Fruit fly (Drosophila melanogaster): ENCODE data around the gene CG17261.

The CG17261 gene

dm6 chr2L:3001953-3002352 lies 40.4 kb upstream of the CG17261 start:
- no peak for TF ChIP-seq brk (GFP tag; optimal IDR thresholded peaks at IDR 0.05)

dm6 chr2L:3003399-3003798 lies 39.0 kb upstream of the CG17261 start:
- no peak for TF ChIP-seq Abd-B (GFP tag; optimal IDR thresholded peaks at IDR 0.05)
- no peak for TF ChIP-seq h (GFP tag; optimal IDR thresholded peaks at IDR 0.05)
- no peak for TF ChIP-seq Jra (GFP tag; optimal IDR thresholded peaks at IDR 0.05)
- no peak for TF ChIP-seq brk (GFP tag; optimal IDR thresholded peaks at IDR 0.05)
- TF ChIP-seq Mio (GFP tag; optimal IDR thresholded peaks at IDR 0.05), result no peak
- TF ChIP-seq Dfd (GFP tag; optimal IDR thresholded peaks at IDR 0.05), result no peak
- no peak for TF ChIP-seq Rel (GFP tag; optimal IDR thresholded peaks at IDR 0.05)
- TF ChIP-seq Rel (tag; optimal IDR thresholded peaks at IDR 0.05), result no peak
- TF ChIP-seq Hnf4 (GFP tag; optimal IDR thresholded peaks at IDR 0.05), result no peak
- no peak for TF ChIP-seq Myc (optimal IDR thresholded peaks at IDR 0.05)
- no peak for TF ChIP-seq Sp1 (GFP tag; optimal IDR thresholded peaks at IDR 0.05)
- TF ChIP-seq OdsH (GFP tag; optimal IDR thresholded peaks at IDR 0.05), result no peak
- no peak for TF ChIP-seq sv (GFP tag; optimal IDR thresholded peaks at IDR 0.05)
- no peak for TF ChIP-seq dsf (GFP tag; optimal IDR thresholded peaks at IDR 0.05; ENCODE audit: borderline replicate concordance)
- TF ChIP-seq GATAd (GFP tag; optimal IDR thresholded peaks at IDR 0.05), result no peak

dm6 chr2L:3004601-3005000 lies 37.8 kb upstream of the CG17261 start:
- TF ChIP-seq Rel (GFP tag; optimal IDR thresholded peaks at IDR 0.05), result no peak
- TF ChIP-seq Rel (tag; optimal IDR thresholded peaks at IDR 0.05), result no peak
- peak; percentile 21 for TF ChIP-seq Hnf4 (GFP tag; optimal IDR thresholded peaks at IDR 0.05)
- no peak for TF ChIP-seq brk (GFP tag; optimal IDR thresholded peaks at IDR 0.05)
- no peak for TF ChIP-seq CG32264 (GFP tag; optimal IDR thresholded peaks at IDR 0.05)
- peak in 1 of 2 experiments; percentile 64 for TF ChIP-seq foxo (GFP tag; optimal IDR thresholded peaks at IDR 0.05)
- TF ChIP-seq jim (GFP tag; optimal IDR thresholded peaks at IDR 0.05), result no peak
- TF ChIP-seq CrebA (GFP tag; optimal IDR thresholded peaks at IDR 0.05; ENCODE audit: borderline replicate concordance), result no peak
- no peak for TF ChIP-seq pan (optimal IDR thresholded peaks at IDR 0.05)
- peak; percentile 63 for TF ChIP-seq br (GFP tag; optimal IDR thresholded peaks at IDR 0.05)
- TF ChIP-seq Dfd (GFP tag; optimal IDR thresholded peaks at IDR 0.05), result no peak
- TF ChIP-seq N (GFP tag; optimal IDR thresholded peaks at IDR 0.05), result no peak
- no peak for TF ChIP-seq Hr78 (GFP tag; optimal IDR thresholded peaks at IDR 0.05)
- no peak for TF ChIP-seq Jra (GFP tag; optimal IDR thresholded peaks at IDR 0.05)
- TF ChIP-seq woc (GFP tag; optimal IDR thresholded peaks at IDR 0.05), result peak; percentile 10
- no peak for TF ChIP-seq lola (GFP tag; optimal IDR thresholded peaks at IDR 0.05)
- peak; percentile 2 for TF ChIP-seq OdsH (GFP tag; optimal IDR thresholded peaks at IDR 0.05)
- peak; percentile 62 for TF ChIP-seq fru (GFP tag; optimal IDR thresholded peaks at IDR 0.05)
- peak; percentile 37 for TF ChIP-seq h (GFP tag; optimal IDR thresholded peaks at IDR 0.05)
- no peak for TF ChIP-seq Hr83 (GFP tag; optimal IDR thresholded peaks at IDR 0.05; ENCODE audit: poor library complexity, severe bottlenecking)
- TF ChIP-seq dmrt93B (GFP tag; optimal IDR thresholded peaks at IDR 0.05), result no peak
- TF ChIP-seq GATAd (GFP tag; optimal IDR thresholded peaks at IDR 0.05), result no peak
- TF ChIP-seq Vsx2 (GFP tag; optimal IDR thresholded peaks at IDR 0.05; ENCODE audit: partially characterized antibody), result no peak
- no peak for TF ChIP-seq Myc (optimal IDR thresholded peaks at IDR 0.05)
- TF ChIP-seq Dif (GFP tag; optimal IDR thresholded peaks at IDR 0.05; ENCODE audit: partially characterized antibody), result no peak
- TF ChIP-seq dsf (GFP tag; optimal IDR thresholded peaks at IDR 0.05; ENCODE audit: borderline replicate concordance), result no peak
- TF ChIP-seq psq (GFP tag; optimal IDR thresholded peaks at IDR 0.05), result peak; percentile 31
- TF ChIP-seq sv (GFP tag; optimal IDR thresholded peaks at IDR 0.05), result no peak
- TF ChIP-seq Mio (GFP tag; optimal IDR thresholded peaks at IDR 0.05), result no peak
- TF ChIP-seq ey (GFP tag; optimal IDR thresholded peaks at IDR 0.05), result peak; percentile 22
- TF ChIP-seq sage (GFP tag; optimal IDR thresholded peaks at IDR 0.05), result no peak
- no peak for TF ChIP-seq dl (GFP tag; optimal IDR thresholded peaks at IDR 0.05; ENCODE audit: insufficient read depth in 1 of 2, partially characterized antibody in 2 of 2)
- no peak for TF ChIP-seq Abd-B (GFP tag; optimal IDR thresholded peaks at IDR 0.05)
- peak; percentile 36 for TF ChIP-seq Sp1 (GFP tag; optimal IDR thresholded peaks at IDR 0.05)
- peak; percentile 31 for TF ChIP-seq rgr (GFP tag; optimal IDR thresholded peaks at IDR 0.05)
- TF ChIP-seq tai (GFP tag; optimal IDR thresholded peaks at IDR 0.05), result no peak
- peak; percentile 47 for TF ChIP-seq HLH106 (tag; optimal IDR thresholded peaks at IDR 0.05)
- TF ChIP-seq CG9705 (GFP tag; optimal IDR thresholded peaks at IDR 0.05), result no peak
- TF ChIP-seq usp (GFP tag; optimal IDR thresholded peaks at IDR 0.05), result no peak
